Worm (Caenorhabditis elegans) whole organism, L3 larva: ENCODE measurements around the gene del-2.
"Not testable (repeated sequence)": the region's sequence is repeated elsewhere in the genome, so short reads cannot be mapped to it uniquely, and the experiment has no call there.

ENCODE experiments used
- ama-1 ChIP-seq: fragments of 150-350 bp; optimal IDR thresholded peaks from 2 replicates; lab custom pipeline; 2018
- ceh-9 ChIP-seq: sonication (generic microtip); optimal IDR thresholded peaks from 2 replicates; lab custom pipeline; 2018; ENCODE audit warnings: missing biosample characterization, missing genetic modification characterization
- egl-27 ChIP-seq: sonication (generic microtip); optimal IDR thresholded peaks from 4 replicates; lab custom pipeline; 2017; ENCODE audit warnings: missing biosample characterization, missing genetic modification reagents, missing genetic modification characterization
- elt-1 ChIP-seq: fragments of 150-350 bp; optimal IDR thresholded peaks from 2 replicates; lab custom pipeline; 2014; ENCODE audit warnings: missing biosample characterization, missing genetic modification characterization
- elt-2 ChIP-seq: sonication (generic microtip); optimal IDR thresholded peaks from 2 replicates; lab custom pipeline; 2016; ENCODE audit warnings: missing genetic modification reagents, mild to moderate bottlenecking, missing genetic modification characterization, missing compliant biosample characterization
- fkh-10 ChIP-seq: sonication (generic microtip); optimal IDR thresholded peaks from 2 replicates; lab custom pipeline; 2017; ENCODE audit warnings: missing biosample characterization, missing genetic modification reagents, missing genetic modification characterization
- fkh-2 ChIP-seq: fragments of 150-350 bp; optimal IDR thresholded peaks from 2 replicates; lab custom pipeline; 2014; ENCODE audit warnings: missing biosample characterization, missing genetic modification reagents, missing genetic modification characterization
- fos-1 ChIP-seq: fragments of 150-350 bp; optimal IDR thresholded peaks from 2 replicates; lab custom pipeline; 2014; ENCODE audit warnings: missing biosample characterization, missing genetic modification characterization
- jun-1 ChIP-seq: fragments of 150-350 bp; optimal IDR thresholded peaks from 2 replicates; lab custom pipeline; 2014; ENCODE audit warnings: missing biosample characterization, missing genetic modification reagents, missing genetic modification characterization
- lin-15B ChIP-seq: fragments of 150-350 bp; optimal IDR thresholded peaks from 2 replicates; lab custom pipeline; 2014; ENCODE audit warnings: missing biosample characterization, missing genetic modification characterization
- lin-39 ChIP-seq: fragments of 150-350 bp; optimal IDR thresholded peaks from 2 replicates; lab custom pipeline; 2018; ENCODE audit warnings: missing biosample characterization, missing genetic modification reagents, missing genetic modification characterization
- mdl-1 ChIP-seq: fragments of 150-350 bp; optimal IDR thresholded peaks from 2 replicates; lab custom pipeline; 2014; ENCODE audit warnings: missing biosample characterization, missing genetic modification characterization
- mml-1 ChIP-seq: fragments of 150-350 bp; sonication (generic microtip); optimal IDR thresholded peaks from 3 replicates; lab custom pipeline; 2014; ENCODE audit warnings: missing biosample characterization, missing genetic modification characterization
- nhr-12 ChIP-seq: fragments of 150-350 bp; optimal IDR thresholded peaks from 2 replicates; lab custom pipeline; 2014; ENCODE audit warnings: missing biosample characterization, missing genetic modification characterization
- nhr-23 ChIP-seq: fragments of 150-350 bp; optimal IDR thresholded peaks from 2 replicates; lab custom pipeline; 2014; ENCODE audit warnings: missing biosample characterization, missing genetic modification reagents, missing genetic modification characterization
- nhr-237 ChIP-seq: fragments of 150-350 bp; optimal IDR thresholded peaks from 2 replicates; lab custom pipeline; 2014; ENCODE audit warnings: missing biosample characterization, missing genetic modification characterization
- nhr-25 ChIP-seq: sonication (generic microtip); optimal IDR thresholded peaks from 2 replicates; lab custom pipeline; 2017; ENCODE audit warnings: missing biosample characterization, missing genetic modification characterization
- nhr-28 ChIP-seq: fragments of 150-350 bp; optimal IDR thresholded peaks from 2 replicates; lab custom pipeline; 2014; ENCODE audit warnings: missing biosample characterization, missing genetic modification characterization
- nhr-76 ChIP-seq: fragments of 150-350 bp; sonication (generic microtip); optimal IDR thresholded peaks from 5 replicates; lab custom pipeline; 2014; ENCODE audit warnings: missing biosample characterization, missing genetic modification characterization
- nhr-77 ChIP-seq: fragments of 150-350 bp; optimal IDR thresholded peaks from 2 replicates; lab custom pipeline; 2014; ENCODE audit warnings: missing biosample characterization, missing genetic modification characterization
- pqm-1 ChIP-seq: fragments of 150-350 bp; optimal IDR thresholded peaks from 2 replicates; lab custom pipeline; 2017; ENCODE audit warnings: missing biosample characterization, missing genetic modification characterization, inconsistent platforms
- sea-2 ChIP-seq: fragments of 150-350 bp; sonication (generic microtip); optimal IDR thresholded peaks from 4 replicates; lab custom pipeline; 2014; ENCODE audit warnings: missing biosample characterization, missing genetic modification reagents, missing genetic modification characterization
- skn-1 ChIP-seq: fragments of 150-350 bp; optimal IDR thresholded peaks from 2 replicates; lab custom pipeline; 2014; ENCODE audit warnings: missing biosample characterization, missing genetic modification characterization
- ztf-11 ChIP-seq: fragments of 150-350 bp; optimal IDR thresholded peaks from 2 replicates; lab custom pipeline; 2014; ENCODE audit warnings: missing biosample characterization, missing genetic modification characterization
- ztf-4 ChIP-seq: fragments of 150-350 bp; optimal IDR thresholded peaks from 2 replicates; lab custom pipeline; 2014; ENCODE audit warnings: missing biosample characterization, missing genetic modification characterization

del-2 gene

ce11 chrIV:9614695-9615094, 27.1 kb downstream of the del-2 start, which contains the start of gene elt-1:
Gene elt-1, plus strand, starts transcription at chrIV:9614995.
- TF ChIP-seq mdl-1 (no peak), nhr-12 (tag; lab: Kevin White, UChicago) (no peak), lin-39 (tag; lab: Kevin White, UChicago) (no peak), mml-1 (no peak), nhr-28 (tag; lab: Kevin White, UChicago) (no peak), ztf-11 (tag; lab: Kevin White, UChicago) (no peak)

DNA sequence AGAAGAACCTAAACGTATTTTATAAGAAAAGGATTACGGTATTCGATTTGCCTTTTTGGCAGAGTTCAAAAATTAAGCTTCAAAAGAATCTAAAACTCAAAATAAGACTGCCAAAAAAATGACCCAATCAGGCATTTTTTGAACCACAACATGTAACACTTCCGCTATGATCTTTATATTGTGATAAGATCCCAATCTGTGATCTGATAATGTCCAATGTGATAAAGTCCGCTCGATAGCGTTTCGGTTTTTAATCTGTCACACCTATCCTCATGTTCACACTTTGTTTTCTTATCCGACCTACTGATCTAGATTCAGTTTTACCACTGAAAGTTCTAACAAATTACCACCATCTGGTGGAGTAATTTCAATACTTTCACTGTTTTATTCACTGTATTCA, 27.8 kb downstream of the del-2 start:
- TF ChIP-seq skn-1 (no peak), lin-15B (tag; lab: Kevin White, UChicago) (no peak), ceh-9 (tag; lab: Kevin White, UChicago) (no peak), nhr-23 (peak; percentile 22), fkh-2 (tag; lab: Kevin White, UChicago) (no peak), jun-1 (tag; lab: Kevin White, UChicago) (no peak), elt-1 (tag; lab: Kevin White, UChicago) (peak; percentile 99), ztf-4 (tag; lab: Kevin White, UChicago) (no peak), fkh-10 (GFP tag; lab: Kevin White, UChicago) (no peak)

- no peak for TF ChIP-seq sea-2 (GFP tag; lab: Kevin White, UChicago)
- peak; percentile 92 for TF ChIP-seq elt-1 (tag; lab: Kevin White, UChicago)
- TF ChIP-seq elt-2 (tag; lab: Kevin White, UChicago), result no peak
- no peak for TF ChIP-seq fos-1 (tag; lab: Kevin White, UChicago)
- TF ChIP-seq, all 47 proteins: peak for 1
Measured at ce11 chrIV:9613072-9613590, 28.7 kb downstream of the del-2 start.

DNA sequence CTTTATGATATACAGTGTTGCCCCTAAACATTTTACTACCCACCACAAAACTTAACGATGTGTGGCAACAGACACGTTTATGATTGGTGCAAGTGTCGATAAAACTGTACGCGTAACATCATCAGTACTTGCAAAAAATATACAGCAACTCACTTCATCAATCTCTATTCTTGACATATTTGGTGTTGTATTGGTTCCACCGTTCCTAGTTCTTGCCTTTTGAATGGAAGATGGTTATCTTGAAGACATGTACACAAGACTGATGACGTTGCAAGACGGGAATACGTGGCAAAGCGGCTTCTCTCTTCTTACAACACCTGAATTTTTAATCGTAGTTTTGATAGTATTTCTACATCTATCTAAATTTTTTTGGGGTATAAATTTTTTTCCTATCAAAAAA, 30.9 kb downstream of the del-2 start:
- no peak for TF ChIP-seq ceh-9 (tag; lab: Kevin White, UChicago)
- TF ChIP-seq mdl-1, result no peak
- TF ChIP-seq skn-1, result no peak
- peak; percentile 4 for TF ChIP-seq nhr-25 (tag; lab: Kevin White, UChicago)
- TF ChIP-seq elt-1 (tag; lab: Kevin White, UChicago), result peak; percentile 92
- TF ChIP-seq nhr-77 (tag; lab: Kevin White, UChicago), result no peak

DNA sequence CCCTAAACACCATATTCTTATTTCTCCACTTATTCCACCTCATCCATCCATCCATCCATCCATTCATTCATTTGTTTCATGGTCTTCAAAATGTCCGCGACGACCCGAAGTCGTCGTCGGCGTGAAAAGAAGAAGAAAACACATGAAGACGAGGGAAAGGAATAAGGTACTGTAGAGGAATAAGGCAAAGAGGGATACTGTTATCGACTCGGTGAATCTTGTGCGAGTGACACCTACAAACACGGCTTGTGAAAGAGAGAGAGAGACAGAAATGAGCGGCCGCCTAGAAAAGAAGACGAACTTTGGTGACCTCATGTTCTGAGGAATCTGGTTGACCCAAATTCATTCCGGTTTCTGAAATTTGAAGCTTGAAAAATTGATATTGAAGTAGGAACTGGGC, 32.7 kb downstream of the del-2 start:
- peak; percentile 55 for TF ChIP-seq nhr-25 (tag; lab: Kevin White, UChicago)
- peak; percentile 93 for TF ChIP-seq elt-1 (tag; lab: Kevin White, UChicago)
- TF ChIP-seq lin-39 (tag; lab: Kevin White, UChicago), result no peak
- no peak for TF ChIP-seq ama-1 (lab: Kevin White, UChicago)
- TF ChIP-seq ztf-4 (tag; lab: Kevin White, UChicago), result no peak
- TF ChIP-seq, all 47 proteins: peak for 2

ce11 chrIV:9607945-9608344, 33.9 kb downstream of the del-2 start:
- TF ChIP-seq elt-1 (tag; lab: Kevin White, UChicago) (peak; percentile 98), jun-1 (tag; lab: Kevin White, UChicago) (no peak)

ce11 chrIV:9601595-9601994, 40.2 kb downstream of the del-2 start, which contains the start of gene aat-1:
Gene aat-1, minus strand, starts transcription at chrIV:9601695.
- TF ChIP-seq nhr-237 (tag; lab: Kevin White, UChicago), result no peak

DNA sequence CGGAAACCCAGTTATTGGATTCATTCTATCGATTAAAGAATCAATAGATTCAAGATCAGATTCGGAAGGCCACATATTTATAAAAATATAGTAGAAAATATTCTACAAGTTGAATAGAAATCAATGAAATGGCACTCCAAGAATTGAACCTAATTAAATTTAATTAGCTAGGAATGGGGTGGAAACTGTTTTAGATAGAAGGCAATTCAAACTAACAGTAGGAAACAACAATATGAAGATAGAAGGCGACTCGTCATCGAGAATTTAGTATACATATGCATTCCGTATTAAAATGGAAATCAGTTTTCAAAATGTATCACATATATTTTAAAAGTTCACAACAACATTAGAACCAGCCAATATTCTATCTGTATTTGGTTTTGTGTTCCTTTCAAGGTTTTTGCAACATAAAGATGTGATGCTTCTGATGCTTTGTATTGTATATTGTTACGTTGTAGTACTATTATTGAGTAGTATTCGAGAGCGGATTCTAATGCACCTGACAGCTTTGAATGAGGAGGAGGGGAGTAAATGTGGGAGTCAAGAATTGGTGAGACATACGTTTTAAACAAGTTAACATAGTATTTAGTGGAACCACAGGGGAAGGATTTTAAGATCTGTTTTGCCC, 45.9 kb downstream of the del-2 start, which contains the start of the genes F27C8.3 and F27C8.2:
Gene F27C8.3, minus strand, starts transcription at position 101 of the 628 bp plus-strand sequence.
Gene F27C8.2, plus strand, starts transcription at position 578 of the 628 bp plus-strand sequence.
- TF ChIP-seq ztf-4 (tag; lab: Kevin White, UChicago); mml-1; nhr-76 (tag; lab: Kevin White, UChicago): not testable (repeated sequence)

DNA sequence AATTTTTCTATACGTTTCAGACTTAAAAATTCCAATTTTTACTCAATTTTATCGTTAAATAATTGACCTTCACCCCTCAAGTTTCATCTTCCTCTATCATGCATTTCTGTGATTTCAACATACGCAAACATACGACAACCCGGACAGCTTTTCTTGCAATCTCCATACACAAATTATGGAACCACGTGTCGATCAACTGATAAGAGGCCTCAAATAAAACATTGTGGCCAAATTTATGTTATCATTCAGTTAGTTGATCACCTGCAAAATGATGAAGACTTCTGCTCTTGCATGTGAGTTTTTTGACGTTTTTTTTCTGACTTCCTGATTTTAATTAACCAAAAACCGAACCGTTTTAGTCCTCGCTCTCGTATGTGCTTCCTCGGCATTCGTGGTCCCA, 48.4 kb downstream of the del-2 start, which contains the start of gene spp-18:
Gene spp-18, plus strand, starts transcription at position 257 of the 400 bp plus-strand sequence.
- TF ChIP-seq egl-27 (tag; lab: Kevin White, UChicago), result no peak
- TF ChIP-seq pqm-1 (tag; lab: Kevin White, UChicago), result peak; percentile 56
- TF ChIP-seq elt-2 (tag; lab: Kevin White, UChicago), result peak; percentile 87
